Fruit fly (Drosophila melanogaster): ENCODE results near the gene CG31431.

- TF ChIP-seq CG32121 (GFP tag; IDR thresholded peaks at IDR 0.05) (no peak), CG12605 (GFP tag; IDR thresholded peaks at IDR 0.05) (no peak)
Observed at dm6 chr3R:21845165-21845564, 25.3 kb upstream of the CG31431 start, which contains the start of gene Gr93c.
